Fruit fly (Drosophila melanogaster): ENCODE measurements around the gene ebd1.

DNA sequence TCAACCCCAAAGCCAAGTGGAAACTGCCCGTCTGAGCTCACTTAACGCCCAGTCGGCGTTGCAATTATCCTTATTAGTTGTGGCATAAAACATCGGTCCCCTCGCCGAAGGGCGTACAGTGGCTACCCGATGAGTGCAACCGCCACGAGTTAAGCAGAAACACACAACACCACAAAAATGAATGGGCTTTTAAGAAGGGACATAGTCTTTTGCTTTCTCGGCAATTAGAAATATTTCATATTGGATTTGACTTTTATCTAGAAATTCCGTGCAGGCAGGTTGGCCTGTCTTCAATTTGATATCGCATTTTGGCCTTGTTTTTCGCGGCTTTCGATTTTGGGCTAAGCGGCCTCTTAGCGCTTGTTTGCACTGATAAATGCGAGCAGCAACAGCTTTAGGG is 21.5 kb downstream of the ebd1 start:
- TF ChIP-seq CG12605 (GFP tag; IDR thresholded peaks at IDR 0.05) (no peak), CG10348 (GFP tag; IDR thresholded peaks at IDR 0.05) (no peak)

Measured in whole organism, pupa.